Fruit fly (Drosophila melanogaster): ENCODE measurements around the gene RpL40.

Gene RpL40

DNA sequence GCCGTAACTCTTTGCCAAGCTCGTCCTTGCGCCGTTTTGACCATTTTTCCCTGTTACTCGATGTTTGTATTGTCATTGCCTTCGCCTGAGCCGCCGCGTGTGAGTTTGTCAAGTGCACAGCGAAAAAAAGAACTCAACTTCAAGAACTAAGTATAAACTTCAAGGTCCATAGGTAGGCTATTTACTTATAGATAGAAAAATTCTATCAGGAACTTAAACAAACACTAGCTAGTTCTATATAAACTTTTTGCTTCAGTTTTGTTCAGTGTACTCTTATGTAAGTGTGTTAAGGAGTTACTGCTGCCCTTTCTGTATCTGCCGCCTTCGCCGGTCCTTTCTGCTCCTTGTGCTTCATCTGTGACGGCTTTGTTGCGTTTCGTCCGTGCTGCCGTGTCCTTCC is 18.9 kb downstream of the RpL40 start (continued):
- TF ChIP-seq CG17829 (tag; optimal IDR thresholded peaks at IDR 0.05) (no peak), Ets65A (GFP tag) (peak; percentile 41), gem (tag; optimal IDR thresholded peaks at IDR 0.05) (peak; percentile 29), CG7839 (tag; optimal IDR thresholded peaks at IDR 0.05) (peak; percentile 18), CG13424 (tag; optimal IDR thresholded peaks at IDR 0.05) (no peak), Xrp1 (GFP tag; IDR thresholded peaks at IDR 0.05) (peak; percentile 18; the same call in 1 of the 2 replicates), ken (GFP tag; IDR thresholded peaks at IDR 0.05) (no peak), Antp (GFP tag; optimal IDR thresholded peaks at IDR 0.05) (no peak), Adf1 (GFP tag; IDR thresholded peaks at IDR 0.05) (no peak), CG31441 (GFP tag; IDR thresholded peaks at IDR 0.05) (no peak)

DNA sequence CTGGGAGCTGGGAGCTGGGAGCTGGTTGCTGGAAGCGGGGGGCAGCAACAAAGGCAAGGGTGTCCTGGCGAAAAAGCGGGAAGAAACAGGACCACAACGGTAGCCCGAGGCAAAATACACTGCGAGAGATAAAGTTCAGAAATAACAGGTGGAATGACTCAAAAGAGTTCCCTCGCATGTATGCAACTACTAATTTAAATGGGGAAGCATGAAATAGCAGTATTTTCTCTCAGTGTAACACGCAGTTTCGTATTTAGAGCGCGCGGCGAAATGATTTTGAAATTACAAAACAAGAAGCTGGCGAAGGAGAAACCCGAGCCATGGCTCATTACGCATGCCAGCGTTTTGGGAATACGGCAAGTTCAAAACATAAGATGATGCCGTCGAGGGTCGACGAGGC is 20.8 kb downstream of the RpL40 start:
- TF ChIP-seq CG9215 (GFP tag; IDR thresholded peaks at IDR 0.05), result no peak
- peak; percentile 14 for TF ChIP-seq CG9727 (GFP tag; optimal IDR thresholded peaks at IDR 0.05)
- TF ChIP-seq pan (optimal IDR thresholded peaks at IDR 0.05), result no peak
- TF ChIP-seq pan (GFP tag; optimal IDR thresholded peaks at IDR 0.05 in 1 of 2, IDR thresholded peaks at IDR 0.05 in 1 of 2), result peak in 1 of 2 experiments; percentile 30
- peak; percentile 86 for TF ChIP-seq Ets65A (GFP tag)
- TF ChIP-seq CG16779 (GFP tag; IDR thresholded peaks at IDR 0.05), result 0 out of 2 replicates have a peak, but pooled peaks have one; percentile 49
- TF ChIP-seq CG2678 (tag; optimal IDR thresholded peaks at IDR 0.05), result peak; percentile 32
- peak; percentile 56 for TF ChIP-seq Hmr (GFP tag; optimal IDR thresholded peaks at IDR 0.05)
- no peak for TF ChIP-seq CG31224 (GFP tag; IDR thresholded peaks at IDR 0.05)
- no peak for TF ChIP-seq CG8290 (GFP tag; optimal IDR thresholded peaks at IDR 0.05)
- TF ChIP-seq CG8290 (tag; optimal IDR thresholded peaks at IDR 0.05), result peak in 1 of 2 experiments; percentile 66
- TF ChIP-seq ci (GFP tag; IDR thresholded peaks at IDR 0.05), result 0 out of 3 replicates have a peak, but pooled peaks have one; percentile 25
- 0 out of 2 replicates have a peak, but pooled peaks have one; percentile 24 for TF ChIP-seq wdn (GFP tag; IDR thresholded peaks at IDR 0.05)
- no peak for TF ChIP-seq CG10431 (GFP tag; optimal IDR thresholded peaks at IDR 0.05)
- TF ChIP-seq pho (GFP tag; optimal IDR thresholded peaks at IDR 0.05), result peak; percentile 7
- TF ChIP-seq CG11085 (GFP tag; IDR thresholded peaks at IDR 0.05), result 0 out of 2 replicates have a peak, but pooled peaks have one; percentile 16
- TF ChIP-seq grau (tag; optimal IDR thresholded peaks at IDR 0.05), result peak; percentile 29
- peak; percentile 48 for TF ChIP-seq lab (GFP tag; optimal IDR thresholded peaks at IDR 0.05)
- peak; percentile 57 for TF ChIP-seq row (GFP tag; IDR thresholded peaks at IDR 0.05)
- peak; percentile 22 for TF ChIP-seq scrt (GFP tag; optimal IDR thresholded peaks at IDR 0.05)
- TF ChIP-seq Fer1 (GFP tag; optimal IDR thresholded peaks at IDR 0.05), result peak; percentile 39
- TF ChIP-seq Antp (GFP tag; optimal IDR thresholded peaks at IDR 0.05), result peak; percentile 14
- peak; percentile 11 for TF ChIP-seq bcd (GFP tag; optimal IDR thresholded peaks at IDR 0.05)
- 0 out of 2 replicates have a peak, but pooled peaks have one; percentile 32 for TF ChIP-seq CG32772 (GFP tag; IDR thresholded peaks at IDR 0.05)
- TF ChIP-seq Med (GFP tag), result peak; percentile 77
- no peak for TF ChIP-seq lmd (GFP tag; IDR thresholded peaks at IDR 0.05)
- peak; percentile 22 for TF ChIP-seq org-1 (GFP tag; optimal IDR thresholded peaks at IDR 0.05)
- TF ChIP-seq CG15696 (tag; optimal IDR thresholded peaks at IDR 0.05), result no peak
- TF ChIP-seq Dfd (GFP tag; optimal IDR thresholded peaks at IDR 0.05), result no peak
- TF ChIP-seq CG14441 (GFP tag; IDR thresholded peaks at IDR 0.05), result peak; percentile 18; the same call in 1 of the 2 replicates
- no peak for TF ChIP-seq hkb (optimal IDR thresholded peaks at IDR 0.05)
- TF ChIP-seq hkb (GFP tag; IDR thresholded peaks at IDR 0.05), result 0 out of 2 replicates have a peak, but pooled peaks have one; percentile 10
- no peak for TF ChIP-seq Oli (tag; optimal IDR thresholded peaks at IDR 0.05)
- no peak for TF ChIP-seq CG6272 (GFP tag; IDR thresholded peaks at IDR 0.05)
- no peak for TF ChIP-seq CG10462 (GFP tag; optimal IDR thresholded peaks at IDR 0.05)
- TF ChIP-seq CG7556 (GFP tag; optimal IDR thresholded peaks at IDR 0.05), result peak; percentile 36
- TF ChIP-seq CG10366 (GFP tag; IDR thresholded peaks at IDR 0.05), result peak; percentile 16; the same call in 1 of the 2 replicates
- TF ChIP-seq CG12769 (tag; optimal IDR thresholded peaks at IDR 0.05), result peak; percentile 38
- TF ChIP-seq prd (optimal IDR thresholded peaks at IDR 0.05), result no peak
- 0 out of 3 replicates have a peak, but pooled peaks have one; percentile 36 for TF ChIP-seq prd (GFP tag; IDR thresholded peaks at IDR 0.05)
- TF ChIP-seq esg (GFP tag; conservative IDR thresholded peaks at IDR 0.05), result peak; percentile 33; the same call in 1 of the 2 replicates
- peak; percentile 38; the same call in 1 of the 2 replicates for TF ChIP-seq CG32532 (GFP tag; IDR thresholded peaks at IDR 0.05)
- TF ChIP-seq CG3065 (GFP tag; optimal IDR thresholded peaks at IDR 0.05), result no peak

Measured in whole organism, embryonic.